Worm (Caenorhabditis elegans): ENCODE results near the gene F52E1.3.

F52E1.3 gene

ce11 chrV:8424840-8425814 lies 30.5 kb downstream of the F52E1.3 start:
- TF ChIP-seq madf-6 (GFP tag; IDR thresholded peaks at IDR 0.05) = peak; percentile 84
- TF ChIP-seq F49E8.2 (tag; optimal IDR thresholded peaks at IDR 0.05; ENCODE audit: insufficient read depth) = peak; percentile 31
- peak; percentile 30; the same call in 1 of the 2 replicates for TF ChIP-seq cebp-1 (GFP tag; IDR thresholded peaks at IDR 0.05)
- TF ChIP-seq cebp-1 (tag; optimal IDR thresholded peaks at IDR 0.05) = peak; percentile 62
- no peak for TF ChIP-seq snpc-4 (GFP tag; optimal IDR thresholded peaks at IDR 0.05)
- TF ChIP-seq snpc-4 (tag; optimal IDR thresholded peaks at IDR 0.05) = peak in 3 of 4 experiments; percentile 42 to 69 (median 65)
- peak; percentile 42 for TF ChIP-seq snpc-3.4 (tag; optimal IDR thresholded peaks at IDR 0.05)
- peak; percentile 20 for TF ChIP-seq atf-7 (tag; optimal IDR thresholded peaks at IDR 0.05)
- peak; percentile 86 for TF ChIP-seq F33H1.4 (GFP tag; IDR thresholded peaks at IDR 0.05)
- peak; percentile 64 for TF ChIP-seq madf-8 (GFP tag; conservative IDR thresholded peaks at IDR 0.05)
- TF ChIP-seq repo-1 (tag; optimal IDR thresholded peaks at IDR 0.05) = no peak
- TF ChIP-seq lin-26 (GFP tag; IDR thresholded peaks at IDR 0.05) = peak; percentile 48; the same call in 1 of the 2 replicates
- peak; percentile 65 for TF ChIP-seq unc-62 (GFP tag; optimal IDR thresholded peaks at IDR 0.05)
- TF ChIP-seq mcd-1 (GFP tag; IDR thresholded peaks at IDR 0.05) = no peak
- TF ChIP-seq nhr-90 (tag; optimal IDR thresholded peaks at IDR 0.05) = peak; percentile 9
- TF ChIP-seq pha-4 (tag; optimal IDR thresholded peaks at IDR 0.05) = peak; percentile 55
- TF ChIP-seq ztf-22 (GFP tag; optimal IDR thresholded peaks at IDR 0.05) = peak; percentile 32
- TF ChIP-seq xnd-1 (tag; optimal IDR thresholded peaks at IDR 0.05) = peak; percentile 79
- TF ChIP-seq madf-10 (tag; optimal IDR thresholded peaks at IDR 0.05) = no peak
- peak; percentile 96 for TF ChIP-seq lsl-1 (GFP tag; optimal IDR thresholded peaks at IDR 0.05)
- TF ChIP-seq F22D6.2 (tag; optimal IDR thresholded peaks at IDR 0.05) = no peak
- TF ChIP-seq bed-1 (GFP tag; IDR thresholded peaks at IDR 0.05) = no peak
- TF ChIP-seq pbrm-1 (GFP tag; IDR thresholded peaks at IDR 0.05) = 0 out of 2 replicates have a peak, but pooled peaks have one; percentile 8
- TF ChIP-seq lin-54 (GFP tag; optimal IDR thresholded peaks at IDR 0.05) = peak; percentile 52
- peak; percentile 94 for TF ChIP-seq nhr-80 (tag; optimal IDR thresholded peaks at IDR 0.05)

- TF ChIP-seq hsf-1 (GFP tag; IDR thresholded peaks at IDR 0.05) (peak; percentile 56; the same call in 1 of the 2 replicates), attf-6 (GFP tag; IDR thresholded peaks at IDR 0.05) (no peak), ztf-26 (tag; optimal IDR thresholded peaks at IDR 0.05) (no peak), rpc-1 (optimal IDR thresholded peaks at IDR 0.05) (peak; percentile 25), rpc-1 (tag; optimal IDR thresholded peaks at IDR 0.05) (no peak), hmg-1.2 (GFP tag; IDR thresholded peaks at IDR 0.05) (peak; percentile 38; the same call in 1 of the 2 replicates)
Observed at ce11 chrV:8426210-8426609, 31.6 kb downstream of the F52E1.3 start.

- TF ChIP-seq Y53G8AR.9 (GFP tag; conservative IDR thresholded peaks at IDR 0.05) (no peak), F23B12.7 (tag; optimal IDR thresholded peaks at IDR 0.05; ENCODE audit: insufficient read depth) (no peak), lir-1 (GFP tag; conservative IDR thresholded peaks at IDR 0.05) (no peak), ztf-22 (GFP tag; optimal IDR thresholded peaks at IDR 0.05) (no peak), hrde-1 (tag; optimal IDR thresholded peaks at IDR 0.05; ENCODE audit: borderline replicate concordance) (no peak), cebp-1 (GFP tag; IDR thresholded peaks at IDR 0.05) (no peak), cebp-1 (tag; optimal IDR thresholded peaks at IDR 0.05) (peak; percentile 53), nhr-80 (tag; optimal IDR thresholded peaks at IDR 0.05) (peak; percentile 81), lin-26 (GFP tag; IDR thresholded peaks at IDR 0.05) (no peak)
Observed at ce11 chrV:8426741-8427457, 32.3 kb downstream of the F52E1.3 start.
